Fruit fly (Drosophila melanogaster): Measurements from ENCODE around the gene spn-A.

DNA sequence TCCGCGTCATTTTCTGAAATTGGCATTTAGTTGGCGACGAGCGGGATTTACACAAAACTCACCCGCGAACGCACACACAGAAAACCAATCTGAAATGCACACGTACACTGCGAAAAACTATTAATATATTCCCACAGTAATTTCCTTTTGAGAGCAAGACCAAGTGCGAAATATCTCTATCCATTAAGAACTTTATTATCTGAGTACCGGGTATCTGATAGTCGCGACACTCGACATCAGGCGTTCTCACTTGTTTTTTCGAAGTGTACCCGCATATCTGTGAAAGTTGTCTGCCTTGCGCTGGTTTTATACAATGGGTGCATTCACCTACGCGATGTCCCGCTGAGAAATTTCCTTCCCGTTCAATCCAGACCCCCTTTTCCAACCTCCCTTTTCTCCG, 20.3 kb upstream of the spn-A start:
- TF ChIP-seq CG8478 (optimal IDR thresholded peaks at IDR 0.05) (no peak), CTCF (optimal IDR thresholded peaks at IDR 0.05) (no peak)
